Worm (Caenorhabditis elegans): ENCODE measurements around the gene irld-28.

DNA sequence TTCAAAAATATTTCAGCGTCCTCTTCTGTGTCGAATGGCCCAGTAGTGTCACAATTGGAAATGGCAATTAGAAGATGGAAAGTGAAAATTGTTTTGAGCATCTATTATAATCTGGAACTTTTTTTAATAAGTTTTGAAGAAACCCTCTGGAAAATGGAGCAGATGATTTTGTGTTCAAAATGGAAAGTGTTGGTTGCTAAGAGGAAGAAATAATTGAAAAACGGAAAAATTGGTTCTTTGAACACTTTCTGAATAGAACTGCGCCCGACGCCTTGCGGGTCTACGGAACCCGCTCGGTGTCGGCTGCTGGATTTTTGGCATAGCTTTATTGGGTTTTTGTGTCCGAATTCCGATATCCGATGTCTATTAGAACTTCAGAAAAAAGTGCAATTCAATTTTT lies at the start of gene irld-28:
- TF ChIP-seq med-1 (GFP tag; optimal IDR thresholded peaks at IDR 0.05; ENCODE audit: insufficient read depth) (no peak), T22C8.4 (GFP tag; IDR thresholded peaks at IDR 0.05) (no peak), ztf-23 (GFP tag; IDR thresholded peaks at IDR 0.05) (no peak), ref-1 (GFP tag; conservative IDR thresholded peaks at IDR 0.05) (no peak)

Data from whole organism, midembryonic.